Worm (Caenorhabditis elegans) whole organism, L4/young adult: ENCODE data around the gene Y25C1A.13.
"Not testable (repeated sequence)": the region's sequence is repeated elsewhere in the genome, so short reads cannot be mapped to it uniquely, and the experiment has no call there.

Source experiments
- W03F9.2 ChIP-seq: fragments of 150-350 bp; optimal IDR thresholded peaks from 2 replicates; lab custom pipeline; 2014; ENCODE audit warnings: missing biosample characterization, missing genetic modification characterization
- dao-5 ChIP-seq: sonication (generic microtip); optimal IDR thresholded peaks from 2 replicates; lab custom pipeline; 2016; ENCODE audit warnings: missing genotype, missing genetic modification characterization, moderate library complexity, missing compliant biosample characterization

DNA sequence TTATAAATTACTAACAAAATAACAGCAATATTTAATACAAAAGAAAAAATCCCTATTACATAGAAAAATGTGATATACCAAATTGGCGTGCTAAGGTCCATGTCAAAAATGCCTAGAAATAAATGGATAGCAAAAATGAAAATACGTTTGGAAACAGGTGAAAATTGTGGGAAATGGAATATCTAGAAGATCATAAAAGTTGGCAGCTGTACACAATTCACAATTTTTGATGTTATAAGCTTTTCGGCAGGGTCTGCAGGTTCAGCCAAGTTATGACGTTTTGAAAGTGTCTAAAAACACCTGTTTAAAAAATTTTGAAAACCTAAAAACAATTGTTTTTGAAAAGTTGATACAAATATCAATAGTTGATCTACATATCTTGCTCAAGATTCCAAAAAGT is 31.8 kb upstream of the Y25C1A.13 start, which contains the start of gene sri-42:
- not testable (repeated sequence) for TF ChIP-seq dao-5, W03F9.2 (tag; lab: Kevin White, UChicago)
